Fruit fly (Drosophila melanogaster) whole organism, prepupa: ENCODE data around the gene Hus1-like.

Experiments used
- CG10669 ChIP-seq: fragments of 200-800 bp; sonication (Bioruptor generic); optimal IDR thresholded peaks from 3 replicates; lab custom pipeline; 2018; ENCODE audit warnings: missing biosample characterization, mild to moderate bottlenecking, missing genetic modification characterization, moderate library complexity
- CG11762 ChIP-seq: fragments of 200-800 bp; sonication (Bioruptor generic); optimal IDR thresholded peaks from 3 replicates; lab custom pipeline; 2016; ENCODE audit warnings: missing biosample characterization, missing genetic modification characterization; ENCODE audit not compliant: insufficient read depth
- CG11902 ChIP-seq: fragments of 200-800 bp; sonication (Bioruptor generic); optimal IDR thresholded peaks from 3 replicates; lab custom pipeline; 2016; ENCODE audit warnings: missing biosample characterization, missing genetic modification characterization
- CG31627 ChIP-seq: fragments of 200-800 bp; sonication (Bioruptor generic); optimal IDR thresholded peaks from 3 replicates; lab custom pipeline; 2016; ENCODE audit warnings: missing biosample characterization, missing genetic modification characterization
- CG34406 ChIP-seq: fragments of 200-800 bp; sonication (Bioruptor generic); optimal IDR thresholded peaks from 3 replicates; lab custom pipeline; 2016; ENCODE audit warnings: missing biosample characterization, missing genetic modification characterization
- CG3919 ChIP-seq: fragments of 200-800 bp; sonication (Bioruptor generic); optimal IDR thresholded peaks from 3 replicates; lab custom pipeline; 2016; ENCODE audit warnings: missing biosample characterization, missing genetic modification characterization
- CG6792 ChIP-seq: fragments of 200-800 bp; sonication (Bioruptor generic); optimal IDR thresholded peaks from 3 replicates; lab custom pipeline; 2016; ENCODE audit warnings: missing biosample characterization, missing genetic modification characterization
- CG6808 ChIP-seq: fragments of 200-800 bp; sonication (Bioruptor generic); optimal IDR thresholded peaks from 3 replicates; lab custom pipeline; 2017; ENCODE audit warnings: missing biosample characterization, missing genetic modification characterization, mild to moderate bottlenecking, moderate library complexity, missing genetic modification reagents
- CG6854 ChIP-seq: fragments of 200-800 bp; sonication (Bioruptor generic); optimal IDR thresholded peaks from 2 replicates; lab custom pipeline; 2017; ENCODE audit warnings: missing biosample characterization, mild to moderate bottlenecking, missing genetic modification characterization
- CG7368 ChIP-seq: fragments of 200-800 bp; sonication (Bioruptor generic); optimal IDR thresholded peaks from 3 replicates; lab custom pipeline; 2016; ENCODE audit warnings: missing biosample characterization, missing genetic modification characterization
- CG8119 ChIP-seq: fragments of 200-800 bp; sonication (Bioruptor generic); IDR thresholded peaks from 3 replicates; pipeline ENCODE4 v1.3.6; 2022; ENCODE audit warnings: missing biosample characterization, missing genetic modification characterization
- CG8319 ChIP-seq: fragments of 200-800 bp; sonication (Bioruptor generic); optimal IDR thresholded peaks from 3 replicates; lab custom pipeline; 2016; ENCODE audit warnings: missing biosample characterization, missing genetic modification characterization
- CG8632 ChIP-seq: fragments of 200-800 bp; sonication (Bioruptor generic); optimal IDR thresholded peaks from 3 replicates; lab custom pipeline; 2016; ENCODE audit warnings: missing biosample characterization, missing genetic modification characterization
- CG9139 ChIP-seq: fragments of 200-800 bp; sonication (Bioruptor generic); optimal IDR thresholded peaks from 3 replicates; lab custom pipeline; 2017; ENCODE audit warnings: missing biosample characterization, mild to moderate bottlenecking, missing genetic modification characterization
- Eip78C ChIP-seq: fragments of 200-800 bp; sonication (Bioruptor generic); peaks from one replicate; lab custom pipeline; 2016; ENCODE audit warnings: missing biosample characterization, missing genetic modification characterization
- Eip93F ChIP-seq: fragments of 200-800 bp; sonication (Bioruptor generic); optimal IDR thresholded peaks from 2 replicates; lab custom pipeline; 2016; ENCODE audit warnings: missing biosample characterization, mild to moderate bottlenecking, missing genetic modification characterization
- Ets21C ChIP-seq: fragments of 200-800 bp; sonication (Bioruptor generic); optimal IDR thresholded peaks from 3 replicates; lab custom pipeline; 2016; ENCODE audit warnings: missing biosample characterization, missing genetic modification characterization
- Ets96B ChIP-seq: fragments of 200-800 bp; optimal IDR thresholded peaks from 2 replicates; lab custom pipeline; 2019; ENCODE audit warnings: missing biosample characterization, mild to moderate bottlenecking, missing genetic modification characterization, moderate library complexity
- Gug ChIP-seq: fragments of 200-800 bp; sonication (Bioruptor generic); IDR thresholded peaks from 2 replicates; pipeline ENCODE4 v1.3.6; 2022; ENCODE audit warnings: missing biosample characterization, missing genetic modification characterization
- Hr39 ChIP-seq: fragments of 200-800 bp; sonication (Bioruptor generic); optimal IDR thresholded peaks from 2 replicates; lab custom pipeline; 2016; ENCODE audit warnings: missing biosample characterization, missing genetic modification characterization
- Hr4 ChIP-seq: fragments of 200-800 bp; sonication (Bioruptor generic); optimal IDR thresholded peaks from 3 replicates; lab custom pipeline; 2016; ENCODE audit warnings: missing biosample characterization, missing genetic modification characterization
- Lpt ChIP-seq: fragments of 200-800 bp; sonication (Bioruptor generic); optimal IDR thresholded peaks from 3 replicates; lab custom pipeline; 2016; ENCODE audit warnings: missing biosample characterization, missing genetic modification characterization
- Met ChIP-seq: fragments of 200-800 bp; sonication (Bioruptor generic); optimal IDR thresholded peaks from 3 replicates; lab custom pipeline; 2016; ENCODE audit warnings: missing biosample characterization, missing genetic modification characterization
- Smox ChIP-seq: fragments of 200-800 bp; sonication (Bioruptor generic); optimal IDR thresholded peaks from 3 replicates; lab custom pipeline; 2016; ENCODE audit warnings: missing biosample characterization, missing genetic modification characterization
- Sox14 ChIP-seq: fragments of 200-800 bp; sonication (Bioruptor generic); optimal IDR thresholded peaks from 3 replicates; lab custom pipeline; 2016; ENCODE audit warnings: missing biosample characterization, missing genetic modification characterization
- Sox15 ChIP-seq: fragments of 200-800 bp; sonication (Bioruptor generic); optimal IDR thresholded peaks from 3 replicates; lab custom pipeline; 2016; ENCODE audit warnings: missing biosample characterization, missing genetic modification characterization
- acj6 ChIP-seq: fragments of 200-800 bp; sonication (Bioruptor generic); optimal IDR thresholded peaks from 3 replicates; lab custom pipeline; 2016; ENCODE audit warnings: missing biosample characterization, missing genetic modification characterization
- dac ChIP-seq: fragments of 200-800 bp; sonication (Bioruptor generic); optimal IDR thresholded peaks from 2 replicates; lab custom pipeline; 2017; ENCODE audit warnings: missing biosample characterization, mild to moderate bottlenecking, missing genetic modification characterization
- dsx ChIP-seq: fragments of 200-800 bp; optimal IDR thresholded peaks from 3 replicates; lab custom pipeline; 2019; ENCODE audit warnings: missing biosample characterization, mild to moderate bottlenecking, missing genetic modification characterization, moderate library complexity; ENCODE audit not compliant: poor library complexity, severe bottlenecking
- eg ChIP-seq: fragments of 200-800 bp; sonication (Bioruptor generic); IDR thresholded peaks from 3 replicates; pipeline ENCODE4 v1.3.6; 2022; ENCODE audit warnings: missing biosample characterization, missing genetic modification characterization
- esn ChIP-seq: fragments of 200-800 bp; sonication (Bioruptor generic); optimal IDR thresholded peaks from 2 replicates; lab custom pipeline; 2016; ENCODE audit warnings: missing biosample characterization, mild to moderate bottlenecking, missing genetic modification characterization, moderate library complexity
- fd59A ChIP-seq: fragments of 200-800 bp; sonication (Bioruptor generic); optimal IDR thresholded peaks from 2 replicates; lab custom pipeline; 2017; ENCODE audit warnings: missing biosample characterization, mild to moderate bottlenecking, missing genetic modification characterization, missing genetic modification reagents
- fkh ChIP-seq: fragments of 200-800 bp; sonication (Bioruptor generic); optimal IDR thresholded peaks from 3 replicates; lab custom pipeline; 2017; ENCODE audit warnings: missing biosample characterization, mild to moderate bottlenecking, missing genetic modification characterization, moderate library complexity
- lz ChIP-seq: fragments of 200-800 bp; sonication (Bioruptor generic); optimal IDR thresholded peaks from 3 replicates; lab custom pipeline; 2016; ENCODE audit warnings: missing biosample characterization, missing genetic modification characterization
- net ChIP-seq: fragments of 200-800 bp; sonication (Bioruptor generic); optimal IDR thresholded peaks from 3 replicates; lab custom pipeline; 2016; ENCODE audit warnings: missing biosample characterization, missing genetic modification characterization
- salr ChIP-seq, 2 experiments: fragments of 200-800 bp; sonication (Bioruptor generic); optimal IDR thresholded peaks; 3 replicates each; lab custom pipeline; 2016 to 2018; ENCODE audit warnings: missing biosample characterization in 2 of 2, missing genetic modification characterization in 2 of 2, mild to moderate bottlenecking in 1 of 2
- spab ChIP-seq: fragments of 200-800 bp; sonication (Bioruptor generic); optimal IDR thresholded peaks from 2 replicates; lab custom pipeline; 2017; ENCODE audit warnings: missing biosample characterization, mild to moderate bottlenecking, missing genetic modification characterization, missing genetic modification reagents
- svp ChIP-seq: fragments of 200-800 bp; sonication (Bioruptor generic); peaks from one replicate; lab custom pipeline; 2016; ENCODE audit warnings: missing biosample characterization, missing genetic modification characterization
- topi ChIP-seq: fragments of 200-800 bp; sonication (Bioruptor generic); optimal IDR thresholded peaks from 3 replicates; lab custom pipeline; 2016; ENCODE audit warnings: missing biosample characterization, missing genetic modification characterization

The Hus1-like gene

DNA sequence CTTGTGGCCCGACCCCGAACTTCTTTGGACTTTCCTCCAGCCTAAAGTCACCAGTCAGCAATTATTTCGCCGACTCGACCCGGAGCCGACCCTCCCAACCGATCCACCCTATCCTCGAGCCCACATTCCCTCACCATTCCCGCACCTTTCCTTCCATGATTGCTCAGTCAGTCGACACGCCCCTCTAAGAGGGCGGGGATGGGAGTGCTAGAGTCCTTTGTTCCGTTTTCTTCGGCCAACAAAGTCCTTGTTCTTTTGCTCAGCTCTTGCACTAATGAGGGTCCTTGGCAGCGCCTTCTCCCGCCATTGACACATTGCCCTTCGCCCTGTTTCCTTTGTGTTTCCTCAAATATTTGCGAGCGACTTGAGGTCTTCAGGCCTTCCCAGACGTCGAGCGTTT lies 33.5 kb upstream of the Hus1-like start:
- no peak for TF ChIP-seq lz
- TF ChIP-seq CG11762: no peak
- no peak for TF ChIP-seq fd59A (GFP tag; lab: Kevin White, UChicago)
- TF ChIP-seq CG34406 (GFP tag; lab: Kevin White, UChicago): no peak
- no peak for TF ChIP-seq salr (GFP tag; optimal IDR thresholded peaks at IDR 0.05; lab: Kevin White, UChicago)
- TF ChIP-seq CG8119 (GFP tag; lab: Robert Waterston, UW): no peak
- TF ChIP-seq Ets21C (GFP tag; lab: Kevin White, UChicago): no peak
- TF ChIP-seq CG11902: no peak
- TF ChIP-seq Eip93F (GFP tag; lab: Kevin White, UChicago): no peak
- TF ChIP-seq CG6792 (GFP tag; lab: Kevin White, UChicago): no peak
- no peak for TF ChIP-seq Hr39
- TF ChIP-seq Sox14 (GFP tag; lab: Kevin White, UChicago): no peak
- no peak for TF ChIP-seq eg (GFP tag; lab: Robert Waterston, UW)
- TF ChIP-seq CG10669: no peak
- TF ChIP-seq Gug (GFP tag; lab: Robert Waterston, UW): no peak
- TF ChIP-seq Met (GFP tag; lab: Kevin White, UChicago): no peak
- TF ChIP-seq CG6808 (GFP tag; lab: Kevin White, UChicago): no peak
- TF ChIP-seq esn: no peak
- TF ChIP-seq, all 60 proteins: peak for 0

DNA sequence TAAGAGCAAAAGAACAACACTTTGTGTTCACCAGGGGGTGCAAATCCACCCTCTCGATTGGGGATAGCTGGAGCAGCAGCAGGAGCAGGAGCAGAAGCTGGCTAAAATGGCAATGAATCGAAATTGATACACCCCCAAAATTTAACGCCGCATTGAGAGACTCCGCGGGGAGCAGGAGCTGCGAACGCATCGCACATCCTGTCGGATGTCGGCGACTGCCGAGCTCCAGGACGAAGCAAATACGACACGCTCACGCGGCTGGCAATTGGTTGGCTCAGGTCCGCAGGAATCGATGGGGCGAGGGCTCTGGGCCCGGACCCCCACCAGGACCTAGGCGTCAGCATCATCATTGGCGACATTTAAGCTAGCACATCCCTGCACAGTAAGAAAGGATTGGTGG lies 31.1 kb upstream of the Hus1-like start:
- no peak for TF ChIP-seq Ets96B
- TF ChIP-seq CG31627: no peak
- TF ChIP-seq CG3919 (GFP tag; lab: Kevin White, UChicago): no peak
- TF ChIP-seq dac (GFP tag; lab: Kevin White, UChicago): no peak
- no peak for TF ChIP-seq CG11762

DNA sequence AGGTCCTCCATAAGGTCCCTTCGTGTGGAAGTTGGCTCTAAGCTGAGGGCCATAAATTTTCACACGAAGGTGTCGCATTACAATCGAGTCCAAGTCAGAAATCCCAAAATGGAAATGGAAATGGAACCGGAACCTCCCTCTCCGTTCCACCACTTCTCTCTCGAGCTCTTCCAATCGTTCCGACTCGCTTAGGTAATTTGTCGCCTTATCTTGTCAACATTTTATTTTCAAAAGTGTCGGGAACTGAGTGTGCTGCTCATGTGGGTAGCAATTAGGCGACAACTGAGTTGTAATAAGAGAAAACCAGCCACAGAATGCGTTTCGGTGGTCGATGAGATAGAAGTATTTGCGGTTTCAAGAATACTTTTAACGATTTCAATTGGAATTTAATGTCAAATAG lies 28.9 kb upstream of the Hus1-like start:
- TF ChIP-seq CG6854 (no peak), CG7368 (GFP tag; lab: Kevin White, UChicago) (no peak), net (GFP tag; lab: Kevin White, UChicago) (no peak), salr (GFP tag; optimal IDR thresholded peaks at IDR 0.05; lab: Kevin White, UChicago) (no peak), svp (GFP tag; lab: Kevin White, UChicago) (no peak), Ets21C (GFP tag; lab: Kevin White, UChicago) (no peak), CG11762 (no peak), CG8319 (GFP tag; lab: Kevin White, UChicago) (no peak), acj6 (GFP tag; lab: Kevin White, UChicago) (no peak), dsx (no peak), lz (no peak), Sox15 (GFP tag; lab: Kevin White, UChicago) (no peak), topi (no peak), dac (GFP tag; lab: Kevin White, UChicago) (no peak), CG10669 (no peak), fkh (GFP tag; lab: Kevin White, UChicago) (no peak), CG9139 (GFP tag; lab: Kevin White, UChicago) (no peak), Eip78C (GFP tag; lab: Kevin White, UChicago) (no peak), Met (GFP tag; lab: Kevin White, UChicago) (no peak)

- no peak for TF ChIP-seq Ets21C (GFP tag; lab: Kevin White, UChicago)
- no peak for TF ChIP-seq Smox (GFP tag; lab: Kevin White, UChicago)
- TF ChIP-seq Lpt (GFP tag; lab: Kevin White, UChicago): no peak
- TF ChIP-seq CG11762: no peak
- TF ChIP-seq Hr4: no peak
- no peak for TF ChIP-seq fkh (GFP tag; lab: Kevin White, UChicago)
- no peak for TF ChIP-seq CG3919 (GFP tag; lab: Kevin White, UChicago)
- TF ChIP-seq spab (GFP tag; lab: Kevin White, UChicago): no peak
- no peak for TF ChIP-seq CG8632 (GFP tag; lab: Kevin White, UChicago)
- no peak for TF ChIP-seq svp (GFP tag; lab: Kevin White, UChicago)
- no peak for TF ChIP-seq net (GFP tag; lab: Kevin White, UChicago)
Measured at dm6 chr3R:4835315-4835714, 23.4 kb upstream of the Hus1-like start.
